Worm (Caenorhabditis elegans) whole organism, L4 larva: ENCODE data around the gene dhs-28.

Experiments used
- R02D3.7 ChIP-seq: fragments of 150-350 bp; sonication (generic microtip); optimal IDR thresholded peaks from 3 replicates; lab custom pipeline; 2014; ENCODE audit warnings: missing biosample characterization, missing genetic modification characterization
- ZK546.5 ChIP-seq, 2 experiments: sonication (generic microtip); optimal IDR thresholded peaks; 2 replicates each; lab custom pipeline; 2017; ENCODE audit warnings: missing biosample characterization in 2 of 2, missing genetic modification characterization in 2 of 2
- aha-1 ChIP-seq: fragments of 150-350 bp; peaks from one replicate; lab custom pipeline; 2014; ENCODE audit warnings: missing biosample characterization, missing genetic modification characterization
- ceh-82 ChIP-seq: sonication (generic microtip); optimal IDR thresholded peaks from 2 replicates; lab custom pipeline; 2017; ENCODE audit warnings: missing biosample characterization, missing genetic modification characterization
- ces-1 ChIP-seq: fragments of 150-350 bp; sonication (generic microtip); optimal IDR thresholded peaks from 4 replicates; lab custom pipeline; 2014; ENCODE audit warnings: missing biosample characterization, missing genetic modification reagents, missing genetic modification characterization
- dmd-6 ChIP-seq: fragments of 200-800 bp; sonication (Bioruptor generic); IDR thresholded peaks from 2 replicates; pipeline ENCODE4 v1.3.6; 2022; ENCODE audit warnings: missing genetic modification reagents, missing genetic modification characterization, missing compliant biosample characterization
- lin-15B ChIP-seq: fragments of 150-350 bp; sonication (generic microtip); optimal IDR thresholded peaks from 3 replicates; lab custom pipeline; 2014; ENCODE audit warnings: missing biosample characterization, missing genetic modification characterization
- lir-3 ChIP-seq: sonication (generic microtip); optimal IDR thresholded peaks from 2 replicates; lab custom pipeline; 2016; ENCODE audit warnings: mild to moderate bottlenecking, missing genetic modification characterization, missing compliant biosample characterization
- nhr-11 ChIP-seq: fragments of 150-350 bp; optimal IDR thresholded peaks from 2 replicates; lab custom pipeline; 2014; ENCODE audit warnings: missing biosample characterization, missing genetic modification characterization
- nhr-77 ChIP-seq: fragments of 150-350 bp; optimal IDR thresholded peaks from 2 replicates; lab custom pipeline; 2014; ENCODE audit warnings: missing biosample characterization, missing genetic modification characterization
- pha-4 ChIP-seq, 2 experiments: fragments of 150-350 bp in 1 of 2; fragments of 200-800 bp in 1 of 2; sonication (Bioruptor generic) in 1 of 2; IDR thresholded peaks in 1 of 2; optimal IDR thresholded peaks in 1 of 2; 2 replicates each; pipeline versions ENCODE4 v1.3.6 to Lab custom; 2014 to 2022; ENCODE audit warnings: missing genetic modification characterization in 2 of 2, missing genetic modification reagents in 2 of 2, missing biosample characterization in 1 of 2, missing compliant biosample characterization in 1 of 2
- ztf-11 ChIP-seq: fragments of 150-350 bp; optimal IDR thresholded peaks from 2 replicates; lab custom pipeline; 2014; ENCODE audit warnings: missing biosample characterization, missing genetic modification characterization

DNA sequence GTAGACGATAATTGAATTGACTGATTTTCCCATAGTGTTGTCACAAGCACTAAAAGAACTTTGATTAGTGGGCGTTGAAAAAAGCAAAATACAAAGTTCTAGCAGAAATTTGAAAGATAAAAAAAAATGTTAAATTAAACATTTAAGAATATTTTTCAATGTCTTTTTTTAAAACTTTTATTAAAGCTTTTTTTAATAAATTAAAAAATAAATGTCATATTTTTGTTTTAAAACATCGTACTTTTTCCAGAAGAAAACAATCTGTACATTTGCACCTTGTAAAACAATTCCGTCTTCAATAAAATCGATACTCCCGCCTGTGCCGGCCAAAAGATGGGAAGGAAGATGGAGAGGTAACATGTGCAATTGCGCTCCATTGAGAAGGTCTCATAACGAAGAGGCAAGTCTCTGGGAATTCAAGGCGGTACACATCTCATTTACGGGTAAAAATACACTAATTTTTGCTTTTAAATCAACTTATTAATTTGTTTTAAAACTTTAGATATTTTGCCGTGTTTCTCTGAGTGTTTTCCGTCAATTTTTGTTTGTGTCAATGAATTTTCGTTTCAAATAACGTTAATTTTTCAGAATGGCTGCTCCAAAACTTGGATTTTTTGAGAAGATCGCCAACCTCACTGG, 22.6 kb downstream of the dhs-28 start, which contains the start of the genes glr-6 and asg-2:
- TF ChIP-seq nhr-11 (tag; lab: Kevin White, UChicago) (peak; percentile 86), ceh-82 (tag; lab: Kevin White, UChicago) (no peak), ZK546.5 (tag; optimal IDR thresholded peaks at IDR 0.05; lab: Kevin White, UChicago) (no peak), R02D3.7 (peak; percentile 44), aha-1 (tag; lab: Kevin White, UChicago) (peak; percentile 96), dmd-6 (GFP tag; lab: Robert Waterston, UW) (peak; percentile 56), nhr-77 (peak; percentile 92), ces-1 (GFP tag; lab: Kevin White, UChicago) (no peak), lir-3 (tag; lab: Kevin White, UChicago) (no peak), pha-4 (GFP tag; IDR thresholded peaks at IDR 0.05; lab: Robert Waterston, UW) (0 out of 2 replicates have a peak, but pooled peaks have one; percentile 48), pha-4 (tag; optimal IDR thresholded peaks at IDR 0.05; lab: Kevin White, UChicago) (peak; percentile 95), lin-15B (tag; lab: Kevin White, UChicago) (peak; percentile 57), ztf-11 (tag; lab: Kevin White, UChicago) (no peak)
